Worm (Caenorhabditis elegans) whole organism, L3 larva: ENCODE data around the gene F54D8.10.

Experiments used
- ceh-82 ChIP-seq: fragments of 150-350 bp; optimal IDR thresholded peaks from 2 replicates; lab custom pipeline; 2014; ENCODE audit warnings: missing biosample characterization, missing genetic modification characterization
- ceh-9 ChIP-seq: sonication (generic microtip); optimal IDR thresholded peaks from 2 replicates; lab custom pipeline; 2018; ENCODE audit warnings: missing biosample characterization, missing genetic modification characterization
- egl-27 ChIP-seq: sonication (generic microtip); optimal IDR thresholded peaks from 4 replicates; lab custom pipeline; 2017; ENCODE audit warnings: missing biosample characterization, missing genetic modification reagents, missing genetic modification characterization
- egl-5 ChIP-seq: fragments of 150-350 bp; optimal IDR thresholded peaks from 2 replicates; lab custom pipeline; 2017; ENCODE audit warnings: missing biosample characterization, missing genetic modification reagents, missing genetic modification characterization, inconsistent platforms
- elt-1 ChIP-seq: fragments of 150-350 bp; optimal IDR thresholded peaks from 2 replicates; lab custom pipeline; 2014; ENCODE audit warnings: missing biosample characterization, missing genetic modification characterization
- fos-1 ChIP-seq: fragments of 150-350 bp; optimal IDR thresholded peaks from 2 replicates; lab custom pipeline; 2014; ENCODE audit warnings: missing biosample characterization, missing genetic modification characterization
- nhr-11 ChIP-seq: fragments of 150-350 bp; optimal IDR thresholded peaks from 2 replicates; lab custom pipeline; 2014; ENCODE audit warnings: missing biosample characterization, missing genetic modification characterization
- nhr-237 ChIP-seq: fragments of 150-350 bp; optimal IDR thresholded peaks from 2 replicates; lab custom pipeline; 2014; ENCODE audit warnings: missing biosample characterization, missing genetic modification characterization
- nhr-76 ChIP-seq: fragments of 150-350 bp; sonication (generic microtip); optimal IDR thresholded peaks from 5 replicates; lab custom pipeline; 2014; ENCODE audit warnings: missing biosample characterization, missing genetic modification characterization
- unc-39 ChIP-seq: sonication (generic microtip); optimal IDR thresholded peaks from 4 replicates; lab custom pipeline; 2017; ENCODE audit warnings: missing biosample characterization, missing genetic modification characterization
- unc-62 ChIP-seq: fragments of 150-350 bp; sonication (generic microtip); optimal IDR thresholded peaks from 4 replicates; lab custom pipeline; 2014; ENCODE audit warnings: missing biosample characterization, missing genetic modification reagents, missing genetic modification characterization

- TF ChIP-seq nhr-11 (tag; lab: Kevin White, UChicago) (no peak), egl-27 (no peak), nhr-237 (tag; lab: Kevin White, UChicago) (no peak), nhr-76 (tag; lab: Kevin White, UChicago) (no peak), unc-62 (GFP tag; lab: Kevin White, UChicago) (no peak), elt-1 (tag; lab: Kevin White, UChicago) (no peak), ceh-9 (tag; lab: Kevin White, UChicago) (no peak), unc-39 (tag; lab: Kevin White, UChicago) (no peak), ceh-82 (tag; lab: Kevin White, UChicago) (no peak), fos-1 (no peak), egl-5 (tag; lab: Kevin White, UChicago) (no peak)
Observed at ce11 chrIII:5112998-5113397, 18.4 kb downstream of the F54D8.10 start.
